Fruit fly (Drosophila melanogaster): ENCODE results near the gene CG12496.

CG12496 gene

DNA sequence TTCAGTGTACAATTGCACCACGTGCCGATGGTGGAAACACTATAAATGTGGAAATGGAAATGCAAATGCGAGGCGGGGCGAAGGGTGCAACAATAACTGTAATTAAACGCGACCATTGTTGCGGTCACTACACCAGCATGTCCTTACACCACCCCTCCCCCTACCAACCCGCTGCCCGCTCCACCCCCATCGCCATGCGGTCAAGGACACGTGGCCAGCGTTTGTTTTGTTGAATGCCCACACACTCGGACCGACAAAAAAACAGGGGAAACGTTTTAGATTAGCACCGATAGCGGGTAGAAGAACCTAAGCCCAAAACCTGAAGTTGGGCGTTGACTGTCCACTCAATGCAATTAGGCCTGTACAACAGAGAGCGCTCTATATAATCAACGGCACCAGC is 16.2 kb downstream of the CG12496 start:
- no peak for TF ChIP-seq noc (tag; optimal IDR thresholded peaks at IDR 0.05)

DNA sequence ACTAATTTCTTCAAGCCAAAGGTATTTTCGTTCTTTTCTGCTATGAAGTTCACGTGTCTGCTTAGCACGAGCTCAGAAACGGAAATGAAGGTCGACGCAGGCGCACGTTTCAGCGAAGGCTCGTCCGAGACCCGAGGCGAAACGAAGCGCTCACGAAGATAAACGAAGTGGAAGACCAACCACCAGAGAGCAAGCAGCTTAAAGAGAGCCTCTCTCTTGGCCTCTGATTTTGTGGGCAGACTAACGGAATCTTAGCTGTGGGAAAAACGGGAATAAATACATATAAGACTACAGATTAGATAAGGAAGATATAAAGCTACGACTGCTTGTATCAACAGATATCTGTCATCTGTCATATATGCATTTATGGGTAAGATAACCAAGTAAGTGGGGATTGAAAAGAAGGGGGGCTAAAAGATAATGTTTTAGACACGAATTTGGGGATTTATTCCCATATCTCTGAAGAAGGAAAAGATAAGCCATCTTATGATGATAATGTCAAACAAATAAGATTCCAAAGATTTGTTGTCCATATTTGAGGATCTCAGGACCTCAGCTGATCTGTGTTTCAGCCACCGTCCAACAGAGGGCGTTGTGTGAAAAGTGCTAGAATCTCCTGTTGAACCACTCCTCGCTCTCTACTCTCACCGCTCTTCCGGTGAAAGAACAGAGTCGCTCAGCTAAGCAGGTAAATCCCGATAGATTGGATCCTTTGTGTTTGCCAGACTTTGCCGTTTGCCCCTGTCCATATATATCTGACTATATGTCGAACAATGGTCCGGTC is 22.9 kb downstream of the CG12496 start, which contains the start of gene PsGEF:
TSS of gene PsGEF (minus strand) at position 86 of the 784 bp plus-strand sequence.
- TF ChIP-seq noc (tag; optimal IDR thresholded peaks at IDR 0.05) = no peak

- no peak for TF ChIP-seq noc (tag; optimal IDR thresholded peaks at IDR 0.05)
These were observed 27.4 kb downstream of the CG12496 start for dm6 chrX:2383121-2383848.

DNA sequence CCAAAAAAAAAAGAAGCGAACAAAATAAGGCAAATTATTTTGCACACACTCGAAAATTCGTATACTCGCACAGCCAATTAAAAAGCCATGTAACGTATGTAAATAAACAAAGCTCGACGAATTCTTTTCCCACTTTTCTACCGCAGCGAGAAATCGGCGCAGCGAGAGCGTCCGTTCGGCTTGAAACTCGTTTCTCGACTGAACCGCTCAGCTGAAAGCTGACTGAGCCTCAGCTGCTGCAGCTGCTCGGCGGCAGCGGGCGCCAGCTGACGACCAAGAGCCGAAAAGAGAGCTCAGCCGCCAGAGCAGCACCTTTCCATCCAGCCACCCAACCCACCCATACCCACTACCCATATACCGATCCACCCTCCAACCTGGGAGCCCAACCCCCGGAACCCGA is 44.5 kb downstream of the CG12496 start, which contains the start of gene CG2841:
TSS of gene CG2841 (minus strand) at position 186 of the 400 bp plus-strand sequence.
- no peak for TF ChIP-seq noc (tag; optimal IDR thresholded peaks at IDR 0.05)

DNA sequence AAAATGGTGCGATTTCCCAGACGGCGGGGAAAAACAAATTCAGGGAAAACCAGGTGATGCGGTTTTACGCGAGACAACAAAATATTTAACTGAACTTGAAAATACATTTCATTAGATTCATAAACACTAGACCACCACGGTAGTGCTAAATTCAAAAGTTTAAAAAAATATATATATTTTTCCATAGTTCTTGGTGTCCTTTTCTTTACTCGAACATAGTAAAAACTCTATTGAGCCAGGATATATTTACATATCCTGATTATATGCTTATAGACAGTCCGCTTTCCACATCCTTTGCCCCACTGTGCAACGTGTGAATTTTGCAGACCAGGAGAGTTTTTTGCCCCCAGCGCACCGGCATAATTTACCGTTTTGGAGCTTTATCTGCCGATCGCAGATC is 45.3 kb downstream of the CG12496 start:
- TF ChIP-seq noc (tag; optimal IDR thresholded peaks at IDR 0.05) = no peak

dm6 chrX:2363733-2364132 is 47.0 kb downstream of the CG12496 start:
- TF ChIP-seq noc (tag; optimal IDR thresholded peaks at IDR 0.05) = no peak

DNA sequence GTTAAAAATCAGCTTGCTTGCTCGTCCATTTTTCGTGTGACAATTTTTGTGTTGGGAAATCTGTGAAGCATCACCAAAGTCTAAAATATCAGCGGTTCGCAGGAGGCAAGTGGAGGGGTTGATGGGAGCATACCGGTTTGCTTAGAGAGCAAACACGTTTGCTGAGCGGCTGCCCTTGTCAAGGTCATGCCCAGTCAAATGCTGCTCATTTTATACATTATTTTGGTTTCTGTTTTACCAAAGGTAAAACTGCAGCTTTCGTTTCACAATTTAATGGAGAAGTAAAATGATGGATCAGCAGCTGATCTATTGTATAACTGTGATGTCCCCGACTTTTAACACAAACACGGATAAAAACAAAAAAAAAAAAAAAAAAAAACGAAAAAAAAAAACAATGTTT is 48.3 kb downstream of the CG12496 start:
- TF ChIP-seq noc (tag; optimal IDR thresholded peaks at IDR 0.05) = no peak

DNA sequence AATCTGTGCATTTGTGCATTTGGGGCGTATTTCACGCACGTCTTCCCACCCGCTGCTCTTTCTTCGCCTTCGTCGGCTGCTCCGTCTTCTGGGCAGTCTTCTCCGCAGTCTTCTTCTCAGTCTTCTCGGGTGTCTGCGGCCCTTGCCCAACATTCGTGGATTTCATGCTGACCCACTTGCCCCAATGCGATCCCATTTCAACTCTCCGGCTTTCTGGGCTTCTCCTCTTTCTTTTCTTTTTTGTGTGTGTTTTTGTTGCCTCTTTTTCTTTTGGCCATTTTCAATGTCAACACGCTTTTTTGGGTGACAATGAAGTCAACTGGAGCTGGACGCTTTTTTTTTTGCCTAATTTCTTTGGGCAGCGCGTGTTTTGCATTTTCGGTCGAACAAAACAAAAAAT is 49.7 kb downstream of the CG12496 start:
- TF ChIP-seq noc (tag; optimal IDR thresholded peaks at IDR 0.05) = no peak

dm6 chrX:2359845-2360244 is 50.9 kb downstream of the CG12496 start:
- no peak for TF ChIP-seq noc (tag; optimal IDR thresholded peaks at IDR 0.05)

Measured in whole organism, larva.